Fruit fly (Drosophila melanogaster): Measurements from ENCODE around the gene hog.

hog gene

dm6 chrX:14750448-14750847 is 31.7 kb upstream of the hog start (continued):
- TF ChIP-seq CG11762 (GFP tag; optimal IDR thresholded peaks at IDR 0.05; ENCODE audit: insufficient read depth) (peak; percentile 21), fkh (GFP tag; optimal IDR thresholded peaks at IDR 0.05) (no peak), CG10669 (GFP tag; optimal IDR thresholded peaks at IDR 0.05) (peak; percentile 38), CG3919 (GFP tag; optimal IDR thresholded peaks at IDR 0.05) (peak; percentile 28), Sox15 (GFP tag; optimal IDR thresholded peaks at IDR 0.05) (peak; percentile 1), esn (GFP tag; optimal IDR thresholded peaks at IDR 0.05) (peak; percentile 84), Hr39 (GFP tag; optimal IDR thresholded peaks at IDR 0.05) (peak; percentile 77), svp (GFP tag) (peak; percentile 88), ss (GFP tag; optimal IDR thresholded peaks at IDR 0.05) (peak in 1 of 2 experiments; percentile 23), acj6 (GFP tag; optimal IDR thresholded peaks at IDR 0.05) (peak; percentile 55), Eip75B (GFP tag; optimal IDR thresholded peaks at IDR 0.05) (peak; percentile 35), CG8319 (GFP tag; optimal IDR thresholded peaks at IDR 0.05) (peak; percentile 10), topi (GFP tag; optimal IDR thresholded peaks at IDR 0.05) (peak; percentile 78), achi (GFP tag; optimal IDR thresholded peaks at IDR 0.05) (peak; percentile 34), Met (GFP tag; optimal IDR thresholded peaks at IDR 0.05) (peak; percentile 83)

dm6 chrX:14749086-14749874 is 30.5 kb upstream of the hog start, which contains the start of gene NetB:
NetB (minus strand) TSS chrX:14749376.
- TF ChIP-seq Smox (GFP tag; optimal IDR thresholded peaks at IDR 0.05) = no peak
- peak; percentile 17 for TF ChIP-seq fkh (GFP tag; optimal IDR thresholded peaks at IDR 0.05)
- no peak for TF ChIP-seq Sox102F (GFP tag; optimal IDR thresholded peaks at IDR 0.05)
- TF ChIP-seq CG8119 (GFP tag; IDR thresholded peaks at IDR 0.05) = 0 out of 3 replicates have a peak, but pooled peaks have one; percentile 13
- TF ChIP-seq Eip78C (GFP tag) = peak; percentile 49
- peak in 1 of 2 experiments; percentile 10 for TF ChIP-seq salr (GFP tag; optimal IDR thresholded peaks at IDR 0.05)
- TF ChIP-seq net (GFP tag; optimal IDR thresholded peaks at IDR 0.05) = no peak
- peak in 1 of 2 experiments; percentile 1 for TF ChIP-seq ss (GFP tag; optimal IDR thresholded peaks at IDR 0.05)
- TF ChIP-seq CG8319 (GFP tag; optimal IDR thresholded peaks at IDR 0.05) = no peak
- no peak for TF ChIP-seq CG11762 (GFP tag; optimal IDR thresholded peaks at IDR 0.05; ENCODE audit: insufficient read depth)
- TF ChIP-seq CG11902 (GFP tag; optimal IDR thresholded peaks at IDR 0.05) = no peak
- no peak for TF ChIP-seq Blimp-1 (GFP tag; optimal IDR thresholded peaks at IDR 0.05)
- TF ChIP-seq dac (GFP tag; optimal IDR thresholded peaks at IDR 0.05) = no peak
- peak; percentile 9 for TF ChIP-seq pdm3 (GFP tag; optimal IDR thresholded peaks at IDR 0.05)
- TF ChIP-seq CG1621 (tag; optimal IDR thresholded peaks at IDR 0.05) = no peak
- no peak for TF ChIP-seq CG3919 (GFP tag; optimal IDR thresholded peaks at IDR 0.05)
- TF ChIP-seq svp (GFP tag) = peak; percentile 40
- TF ChIP-seq CG6163 (GFP tag; IDR thresholded peaks at IDR 0.05) = peak; percentile 9; the same call in 1 of the 3 replicates
- 0 out of 2 replicates have a peak, but pooled peaks have one; percentile 14 for TF ChIP-seq CG15336 (GFP tag; IDR thresholded peaks at IDR 0.05)
- no peak for TF ChIP-seq topi (GFP tag; optimal IDR thresholded peaks at IDR 0.05)
- peak; percentile 7 for TF ChIP-seq CG32006 (GFP tag; optimal IDR thresholded peaks at IDR 0.05)

dm6 chrX:14743819-14744218 is 25.1 kb upstream of the hog start:
- peak; percentile 23 for TF ChIP-seq lz (GFP tag; optimal IDR thresholded peaks at IDR 0.05)
- peak; percentile 40 for TF ChIP-seq esn (GFP tag; optimal IDR thresholded peaks at IDR 0.05)
- peak; percentile 51; the same call in 2 of the 3 replicates for TF ChIP-seq eg (GFP tag; IDR thresholded peaks at IDR 0.05)
- peak; percentile 77 for TF ChIP-seq svp (GFP tag)
- TF ChIP-seq CG7368 (GFP tag; optimal IDR thresholded peaks at IDR 0.05) = no peak
- peak; percentile 12 for TF ChIP-seq OdsH (GFP tag; optimal IDR thresholded peaks at IDR 0.05)
- TF ChIP-seq CG8119 (GFP tag; IDR thresholded peaks at IDR 0.05) = peak; percentile 45; the same call in 1 of the 3 replicates
- no peak for TF ChIP-seq CG11294 (GFP tag; IDR thresholded peaks at IDR 0.05)
- TF ChIP-seq Eip78C (GFP tag) = peak; percentile 69
- TF ChIP-seq CG6792 (GFP tag; optimal IDR thresholded peaks at IDR 0.05) = no peak
- peak; percentile 27 for TF ChIP-seq CG32006 (GFP tag; optimal IDR thresholded peaks at IDR 0.05)
- 0 out of 3 replicates have a peak, but pooled peaks have one; percentile 12 for TF ChIP-seq CG6163 (GFP tag; IDR thresholded peaks at IDR 0.05)
- no peak for TF ChIP-seq fkh (GFP tag; optimal IDR thresholded peaks at IDR 0.05)
- no peak for TF ChIP-seq Eip75B (GFP tag; optimal IDR thresholded peaks at IDR 0.05)
- peak; percentile 2 for TF ChIP-seq Hr4 (GFP tag; optimal IDR thresholded peaks at IDR 0.05)
- peak; percentile 32 for TF ChIP-seq CG15336 (GFP tag; IDR thresholded peaks at IDR 0.05)
- peak; percentile 13 for TF ChIP-seq CG8632 (GFP tag; optimal IDR thresholded peaks at IDR 0.05)
- peak; percentile 35 for TF ChIP-seq Smox (GFP tag; optimal IDR thresholded peaks at IDR 0.05)
- TF ChIP-seq Met (GFP tag; optimal IDR thresholded peaks at IDR 0.05) = peak; percentile 48
- peak; percentile 18 for TF ChIP-seq topi (GFP tag; optimal IDR thresholded peaks at IDR 0.05)
- TF ChIP-seq CG31627 (GFP tag; optimal IDR thresholded peaks at IDR 0.05) = peak; percentile 13
- peak; percentile 6 for TF ChIP-seq CG34406 (GFP tag; optimal IDR thresholded peaks at IDR 0.05)

Data from whole organism, prepupa.